Fruit fly (Drosophila melanogaster) Kc167 (cell line): ENCODE data around the gene CG1737.

Experiments
- Myc ChIP-seq: fragments of >200 bp; optimal IDR thresholded peaks from 2 replicates; lab custom pipeline; 2017; ENCODE audit warnings: missing external identifiers
- Sin3A ChIP-seq: fragments of >200 bp; optimal IDR thresholded peaks from 2 replicates; lab custom pipeline; 2018; ENCODE audit warnings: missing external identifiers
- h ChIP-seq: fragments of >200 bp; optimal IDR thresholded peaks from 3 replicates; lab custom pipeline; 2018; ENCODE audit warnings: missing external identifiers
- psq ChIP-seq: fragments of >200 bp; optimal IDR thresholded peaks from 2 replicates; lab custom pipeline; 2017; ENCODE audit warnings: missing external identifiers
- ttk ChIP-seq: sonication (Bioruptor generic); optimal IDR thresholded peaks from 2 replicates; lab custom pipeline; 2017; ENCODE audit warnings: missing external identifiers

- TF ChIP-seq Sin3A (lab: Kevin White, UChicago) (no peak), Myc (lab: Kevin White, UChicago) (no peak), psq (no peak), ttk (lab: Kevin White, UChicago) (no peak), h (lab: Kevin White, UChicago) (no peak)
These were observed 28.2 kb upstream of the CG1737 start, which contains the start of gene sisA for dm6 chrX:11322257-11322656.
